Fruit fly (Drosophila melanogaster): ENCODE results near the gene skl.

DNA sequence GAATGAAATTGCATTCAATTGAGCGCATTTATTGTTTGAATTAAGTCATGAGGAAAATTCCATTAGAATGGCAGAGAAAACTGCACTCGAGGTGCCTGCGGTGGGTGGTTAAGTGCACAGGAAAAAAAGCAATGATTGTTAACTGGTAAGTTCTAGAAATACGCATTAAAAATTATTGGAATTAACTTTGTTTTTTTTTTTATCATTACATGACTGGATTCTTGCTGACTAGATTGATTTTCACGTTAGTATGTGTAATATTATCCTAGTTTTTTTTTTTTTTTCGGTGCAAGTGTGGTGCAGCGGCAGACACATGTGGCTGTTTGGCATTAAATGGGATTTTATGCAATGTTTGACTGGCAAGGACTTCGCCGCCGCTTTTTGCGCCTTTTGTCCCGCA, 16.7 kb downstream of the skl start:
- no peak for TF ChIP-seq CG8478 (optimal IDR thresholded peaks at IDR 0.05)
- TF ChIP-seq CTCF (optimal IDR thresholded peaks at IDR 0.05) = no peak

Measured in S2 (cell line).